Fruit fly (Drosophila melanogaster) whole organism, embryonic: ENCODE measurements around the gene Etfb.

Source experiments
- Atf3 ChIP-seq: fragments of 200-800 bp; sonication (Bioruptor generic); optimal IDR thresholded peaks from 3 replicates; lab custom pipeline; 2016; ENCODE audit warnings: missing biosample characterization, missing genetic modification characterization
- CG11695 ChIP-seq: fragments of 200-800 bp; sonication (Bioruptor generic); IDR thresholded peaks from 3 replicates; pipeline ENCODE4 v1.3.6; 2022; ENCODE audit warnings: missing biosample characterization, missing genetic modification characterization
- CG12769 ChIP-seq: fragments of 200-800 bp; sonication (Bioruptor generic); optimal IDR thresholded peaks from 2 replicates; lab custom pipeline; 2019; ENCODE audit warnings: missing biosample characterization, mild to moderate bottlenecking, missing genetic modification characterization, moderate library complexity
- CG14667 ChIP-seq: fragments of 200-800 bp; sonication (Bioruptor generic); IDR thresholded peaks from 2 replicates; pipeline ENCODE4 v1.3.6; 2022; ENCODE audit warnings: missing biosample characterization, missing genetic modification characterization
- CG17359 ChIP-seq: fragments of 200-800 bp; sonication (Bioruptor generic); optimal IDR thresholded peaks from 3 replicates; lab custom pipeline; 2018; ENCODE audit warnings: missing biosample characterization, mild to moderate bottlenecking, missing genetic modification characterization, moderate library complexity
- CG17385 ChIP-seq: fragments of 200-800 bp; sonication (Bioruptor generic); optimal IDR thresholded peaks from 3 replicates; lab custom pipeline; 2018; ENCODE audit warnings: missing biosample characterization, mild to moderate bottlenecking, missing genetic modification characterization
- CG17802 ChIP-seq: fragments of 200-800 bp; sonication (Bioruptor generic); optimal IDR thresholded peaks from 2 replicates; lab custom pipeline; 2018; ENCODE audit warnings: missing biosample characterization, mild to moderate bottlenecking, missing genetic modification characterization, moderate library complexity
- CG18262 ChIP-seq: fragments of 200-800 bp; optimal IDR thresholded peaks from 3 replicates; lab custom pipeline; 2019; ENCODE audit warnings: missing biosample characterization, mild to moderate bottlenecking, missing genetic modification characterization, moderate library complexity
- CG2199 ChIP-seq: fragments of 200-800 bp; sonication (Bioruptor generic); IDR thresholded peaks from 3 replicates; pipeline ENCODE4 v1.3.6; 2022; ENCODE audit warnings: missing biosample characterization, missing genetic modification characterization
- CG2875 ChIP-seq: fragments of 200-800 bp; sonication (Bioruptor generic); optimal IDR thresholded peaks from 2 replicates; lab custom pipeline; 2017; ENCODE audit warnings: missing biosample characterization, mild to moderate bottlenecking, missing genetic modification characterization, missing genetic modification reagents
- CG30020 ChIP-seq: fragments of 200-800 bp; optimal IDR thresholded peaks from 2 replicates; lab custom pipeline; 2019; ENCODE audit warnings: missing biosample characterization, mild to moderate bottlenecking, missing genetic modification characterization, moderate library complexity
- CG3281 ChIP-seq: fragments of 200-800 bp; sonication (Bioruptor generic); optimal IDR thresholded peaks from 3 replicates; lab custom pipeline; 2017; ENCODE audit warnings: missing biosample characterization, mild to moderate bottlenecking, missing genetic modification characterization
- CG3407 ChIP-seq: fragments of 200-800 bp; sonication (Bioruptor generic); optimal IDR thresholded peaks from 2 replicates; lab custom pipeline; 2018; ENCODE audit warnings: missing biosample characterization, mild to moderate bottlenecking, missing genetic modification characterization
- CG7928 ChIP-seq: fragments of 200-800 bp; sonication (Bioruptor generic); optimal IDR thresholded peaks from 2 replicates; lab custom pipeline; 2017; ENCODE audit warnings: missing biosample characterization, mild to moderate bottlenecking, missing genetic modification characterization
- CG8089 ChIP-seq: fragments of 200-800 bp; sonication (Bioruptor generic); optimal IDR thresholded peaks from 3 replicates; lab custom pipeline; 2016; ENCODE audit warnings: missing biosample characterization, missing genetic modification characterization
- CG8290 ChIP-seq, 3 experiments: fragments of 200-800 bp; sonication (Bioruptor generic); optimal IDR thresholded peaks; 2 replicates each; lab custom pipeline; 2016 to 2019; ENCODE audit warnings: missing biosample characterization in 3 of 3, missing genetic modification characterization in 3 of 3, mild to moderate bottlenecking in 2 of 3, moderate library complexity in 1 of 3
- CG8388 ChIP-seq: fragments of 200-800 bp; sonication (Bioruptor generic); optimal IDR thresholded peaks from 2 replicates; lab custom pipeline; 2019; ENCODE audit warnings: missing biosample characterization, mild to moderate bottlenecking, missing genetic modification characterization, moderate library complexity
- CG8924 ChIP-seq: fragments of 200-800 bp; optimal IDR thresholded peaks from 3 replicates; lab custom pipeline; 2019; ENCODE audit warnings: missing biosample characterization, mild to moderate bottlenecking, missing genetic modification characterization, moderate library complexity
- D ChIP-seq, 2 experiments: fragments of 200-800 bp in 1 of 2; fragments of >200 bp in 1 of 2; sonication (Bioruptor generic) in 1 of 2; optimal IDR thresholded peaks; 2 replicates in 1 of 2; 3 replicates in 1 of 2; lab custom pipeline; 2017; ENCODE audit warnings: mild to moderate bottlenecking in 1 of 2, missing biosample characterization in 1 of 2, missing genetic modification characterization in 1 of 2, missing genetic modification reagents in 1 of 2
- Doc3 ChIP-seq: fragments of 200-800 bp; sonication (Bioruptor generic); IDR thresholded peaks from 3 replicates; pipeline ENCODE4 v1.3.6; 2022; ENCODE audit warnings: missing biosample characterization, missing genetic modification characterization; ENCODE audit not compliant: partially characterized antibody
- E2f2 ChIP-seq: fragments of 200-800 bp; sonication (Bioruptor generic); IDR thresholded peaks from 2 replicates; pipeline ENCODE4 v1.3.6; 2022; ENCODE audit warnings: missing biosample characterization, missing genetic modification characterization
- Eip74EF ChIP-seq, 2 experiments: fragments of 200-800 bp in 1 of 2; fragments of >200 bp in 1 of 2; sonication (Bioruptor generic) in 1 of 2; optimal IDR thresholded peaks; 2 replicates each; lab custom pipeline; 2017 to 2019; ENCODE audit warnings: missing biosample characterization in 2 of 2, missing genetic modification characterization in 2 of 2, mild to moderate bottlenecking in 1 of 2, moderate library complexity in 1 of 2
- H15 ChIP-seq: fragments of 200-800 bp; sonication (Bioruptor generic); IDR thresholded peaks from 3 replicates; pipeline ENCODE4 v1.3.6; 2022; ENCODE audit warnings: missing biosample characterization, missing genetic modification characterization
- HmgZ ChIP-seq: fragments of 200-800 bp; sonication (Bioruptor generic); optimal IDR thresholded peaks from 2 replicates; lab custom pipeline; 2018; ENCODE audit warnings: missing biosample characterization, mild to moderate bottlenecking, missing genetic modification characterization
- Hmr ChIP-seq: fragments of 200-800 bp; sonication (Bioruptor generic); optimal IDR thresholded peaks from 3 replicates; lab custom pipeline; 2017; ENCODE audit warnings: mild to moderate bottlenecking, missing biosample characterization, missing genetic modification reagents, missing genetic modification characterization
- MESR4 ChIP-seq: fragments of 200-800 bp; sonication (Bioruptor generic); optimal IDR thresholded peaks from 2 replicates; lab custom pipeline; 2018; ENCODE audit warnings: missing biosample characterization, mild to moderate bottlenecking, missing genetic modification characterization, moderate library complexity
- MTF-1 ChIP-seq: fragments of 200-800 bp; sonication (Bioruptor generic); optimal IDR thresholded peaks from 2 replicates; lab custom pipeline; 2018; ENCODE audit warnings: missing biosample characterization, mild to moderate bottlenecking, missing genetic modification characterization, borderline replicate concordance
- Meics ChIP-seq: fragments of 200-800 bp; sonication (Bioruptor generic); optimal IDR thresholded peaks from 2 replicates; lab custom pipeline; 2017; ENCODE audit warnings: missing biosample characterization, mild to moderate bottlenecking, missing genetic modification characterization
- Mes4 ChIP-seq: fragments of 200-800 bp; sonication (Bioruptor generic); optimal IDR thresholded peaks from 2 replicates; lab custom pipeline; 2016; ENCODE audit warnings: missing biosample characterization, missing genetic modification characterization
- Scr ChIP-seq: fragments of 200-800 bp; sonication (Bioruptor generic); IDR thresholded peaks from 2 replicates; pipeline ENCODE4 v1.3.6; 2022; ENCODE audit warnings: missing biosample characterization, missing genetic modification characterization; ENCODE audit not compliant: partially characterized antibody
- Tbp ChIP-seq: fragments of >200 bp; optimal IDR thresholded peaks from 2 replicates; lab custom pipeline; 2018; ENCODE audit warnings: missing biosample characterization, missing genetic modification characterization
- ap ChIP-seq: fragments of 200-800 bp; sonication (Bioruptor generic); IDR thresholded peaks from 2 replicates; pipeline ENCODE4 v1.3.6; 2022; ENCODE audit warnings: missing biosample characterization, missing genetic modification characterization
- ara ChIP-seq: fragments of 200-800 bp; sonication (Bioruptor generic); IDR thresholded peaks from 2 replicates; pipeline ENCODE4 v1.3.6; 2022; ENCODE audit warnings: missing biosample characterization, missing genetic modification characterization
- btn ChIP-seq: fragments of 200-800 bp; sonication (Bioruptor generic); optimal IDR thresholded peaks from 2 replicates; lab custom pipeline; 2016; ENCODE audit warnings: missing biosample characterization, missing genetic modification characterization
- crol ChIP-seq: fragments of 200-800 bp; sonication (Bioruptor generic); IDR thresholded peaks from 2 replicates; pipeline ENCODE4 v1.3.6; 2022; ENCODE audit warnings: missing biosample characterization, missing genetic modification characterization
- da ChIP-seq: fragments of 200-800 bp; sonication (Bioruptor generic); optimal IDR thresholded peaks from 2 replicates; lab custom pipeline; 2016; ENCODE audit warnings: missing biosample characterization, missing genetic modification characterization
- dati ChIP-seq: fragments of 200-800 bp; sonication (Bioruptor generic); IDR thresholded peaks from 2 replicates; pipeline ENCODE4 v1.3.6; 2022; ENCODE audit warnings: missing biosample characterization, missing genetic modification characterization
- lab ChIP-seq: fragments of 200-800 bp; sonication (Bioruptor generic); optimal IDR thresholded peaks from 3 replicates; lab custom pipeline; 2017; ENCODE audit warnings: missing biosample characterization, missing genetic modification characterization, mild to moderate bottlenecking, moderate library complexity, missing genetic modification reagents
- lov ChIP-seq, 2 experiments: fragments of 200-800 bp in 1 of 2; fragments of >200 bp in 1 of 2; sonication (Bioruptor generic) in 1 of 2; IDR thresholded peaks in 1 of 2; optimal IDR thresholded peaks in 1 of 2; 2 replicates in 1 of 2; 3 replicates in 1 of 2; pipeline versions ENCODE4 v1.3.6 to Lab custom; 2017 to 2022; ENCODE audit warnings: missing biosample characterization in 1 of 2, missing genetic modification characterization in 1 of 2
- odd ChIP-seq: fragments of 200-800 bp; sonication (Bioruptor generic); optimal IDR thresholded peaks from 2 replicates; lab custom pipeline; 2017; ENCODE audit warnings: missing biosample characterization, mild to moderate bottlenecking, missing genetic modification characterization
- p53 ChIP-seq: fragments of 200-800 bp; sonication (Bioruptor generic); optimal IDR thresholded peaks from 2 replicates; lab custom pipeline; 2016; ENCODE audit warnings: missing biosample characterization, missing genetic modification characterization
- pan ChIP-seq, 4 experiments: fragments of >200 bp in 3 of 4; fragments of 200-800 bp in 1 of 4; sonication (Bioruptor generic) in 1 of 4; optimal IDR thresholded peaks in 3 of 4; IDR thresholded peaks in 1 of 4; 2 replicates each; pipeline versions ENCODE4 v1.3.6 to Lab custom; 2017 to 2022; ENCODE audit warnings: missing biosample characterization in 2 of 4, missing genetic modification characterization in 2 of 4, mixed read lengths in 1 of 4
- pita ChIP-seq: fragments of 200-800 bp; sonication (Bioruptor generic); optimal IDR thresholded peaks from 2 replicates; lab custom pipeline; 2017; ENCODE audit warnings: missing biosample characterization, mild to moderate bottlenecking, missing genetic modification characterization
- run ChIP-seq: fragments of 200-800 bp; sonication (Bioruptor generic); optimal IDR thresholded peaks from 3 replicates; lab custom pipeline; 2018; ENCODE audit warnings: missing biosample characterization, mild to moderate bottlenecking, missing genetic modification characterization
- scrt ChIP-seq: fragments of 200-800 bp; sonication (Bioruptor generic); optimal IDR thresholded peaks from 2 replicates; lab custom pipeline; 2018; ENCODE audit warnings: missing biosample characterization, mild to moderate bottlenecking, missing genetic modification characterization, moderate library complexity
- sd ChIP-seq: fragments of 200-800 bp; sonication (Bioruptor generic); optimal IDR thresholded peaks from 3 replicates; lab custom pipeline; 2018; ENCODE audit warnings: missing biosample characterization, mild to moderate bottlenecking, missing genetic modification characterization, moderate library complexity
- sug ChIP-seq: fragments of 200-800 bp; optimal IDR thresholded peaks from 2 replicates; lab custom pipeline; 2019; ENCODE audit warnings: missing biosample characterization, mild to moderate bottlenecking, missing genetic modification characterization, moderate library complexity
- vfl ChIP-seq: fragments of 200-800 bp; sonication (Bioruptor generic); optimal IDR thresholded peaks from 2 replicates; lab custom pipeline; 2016; ENCODE audit warnings: missing biosample characterization, missing genetic modification characterization

Etfb gene

dm6 chr3R:29780402-29781029 is 22.2 kb downstream of the Etfb start, which contains the start of gene fig (continued):
- TF ChIP-seq MTF-1 (GFP tag; lab: Kevin White, UChicago) (no peak), p53 (GFP tag; lab: Kevin White, UChicago) (no peak), scrt (GFP tag; lab: Kevin White, UChicago) (no peak), Hmr (GFP tag; lab: Kevin White, UChicago) (peak; percentile 4), pan (optimal IDR thresholded peaks at IDR 0.05; lab: Kevin White, UChicago) (no peak), pan (GFP tag; optimal IDR thresholded peaks at IDR 0.05 in 1 of 2, IDR thresholded peaks at IDR 0.05 in 1 of 2) (no peak), sd (tag; lab: Kevin White, UChicago) (peak; percentile 18), vfl (GFP tag; lab: Kevin White, UChicago) (no peak), pita (no peak), CG2875 (no peak), ara (no peak), Meics (GFP tag; lab: Kevin White, UChicago) (no peak), CG17359 (no peak), odd (GFP tag; lab: Kevin White, UChicago) (no peak), CG8089 (GFP tag; lab: Kevin White, UChicago) (no peak), CG2199 (GFP tag; lab: Robert Waterston, UW) (no peak), E2f2 (no peak), D (optimal IDR thresholded peaks at IDR 0.05; lab: Kevin White, UChicago) (no peak), D (GFP tag; optimal IDR thresholded peaks at IDR 0.05; lab: Kevin White, UChicago) (no peak), MESR4 (GFP tag; lab: Kevin White, UChicago) (no peak), Tbp (GFP tag; lab: Kevin White, UChicago) (no peak), CG8924 (tag; lab: Kevin White, UChicago) (no peak), CG3407 (GFP tag; lab: Kevin White, UChicago) (no peak), Atf3 (GFP tag; lab: Kevin White, UChicago) (no peak), run (no peak), ap (no peak), CG11695 (no peak), CG8388 (no peak), dati (GFP tag; lab: Robert Waterston, UW) (no peak), crol (GFP tag; lab: Robert Waterston, UW) (no peak), CG3281 (GFP tag; lab: Kevin White, UChicago) (no peak), Eip74EF (GFP tag; optimal IDR thresholded peaks at IDR 0.05; lab: Kevin White, UChicago) (no peak), sug (tag; lab: Kevin White, UChicago) (peak; percentile 86), CG18262 (tag; lab: Kevin White, UChicago) (no peak), CG12769 (tag; lab: Kevin White, UChicago) (peak; percentile 46), CG17802 (tag; lab: Kevin White, UChicago) (no peak), H15 (GFP tag; lab: Robert Waterston, UW) (no peak), CG30020 (tag; lab: Kevin White, UChicago) (no peak), lab (GFP tag; lab: Kevin White, UChicago) (peak; percentile 35), Doc3 (GFP tag; lab: Robert Waterston, UW) (no peak), CG17385 (GFP tag; lab: Kevin White, UChicago) (no peak), HmgZ (tag; lab: Kevin White, UChicago) (peak; percentile 4), Mes4 (GFP tag; lab: Kevin White, UChicago) (no peak), CG7928 (GFP tag; lab: Kevin White, UChicago) (no peak), Scr (no peak), btn (no peak), CG8290 (GFP tag; optimal IDR thresholded peaks at IDR 0.05; lab: Kevin White, UChicago) (no peak), CG8290 (tag; optimal IDR thresholded peaks at IDR 0.05; lab: Kevin White, UChicago) (peak in 1 of 2 experiments; percentile 19), da (GFP tag; lab: Kevin White, UChicago) (no peak), lov (optimal IDR thresholded peaks at IDR 0.05; lab: Kevin White, UChicago) (no peak), lov (GFP tag; IDR thresholded peaks at IDR 0.05; lab: Robert Waterston, UW) (no peak), CG14667 (GFP tag; lab: Robert Waterston, UW) (no peak)
